Worm (Caenorhabditis elegans) whole organism, L3 larva: ENCODE data around the gene mdt-30.

Source experiments
- aly-2 ChIP-seq: fragments of 150-350 bp; optimal IDR thresholded peaks from 2 replicates; lab custom pipeline; 2014; ENCODE audit warnings: missing biosample characterization, missing genetic modification characterization
- ceh-16 ChIP-seq: sonication (generic microtip); optimal IDR thresholded peaks from 2 replicates; lab custom pipeline; 2017; ENCODE audit warnings: missing biosample characterization, missing genetic modification characterization
- ceh-9 ChIP-seq: sonication (generic microtip); optimal IDR thresholded peaks from 2 replicates; lab custom pipeline; 2018; ENCODE audit warnings: missing biosample characterization, missing genetic modification characterization
- nhr-28 ChIP-seq: fragments of 150-350 bp; optimal IDR thresholded peaks from 2 replicates; lab custom pipeline; 2014; ENCODE audit warnings: missing biosample characterization, missing genetic modification characterization
- nhr-77 ChIP-seq: fragments of 150-350 bp; optimal IDR thresholded peaks from 2 replicates; lab custom pipeline; 2014; ENCODE audit warnings: missing biosample characterization, missing genetic modification characterization
- skn-1 ChIP-seq: fragments of 150-350 bp; optimal IDR thresholded peaks from 2 replicates; lab custom pipeline; 2014; ENCODE audit warnings: missing biosample characterization, missing genetic modification characterization
- tbx-2 ChIP-seq: sonication (generic microtip); optimal IDR thresholded peaks from 2 replicates; lab custom pipeline; 2016; ENCODE audit warnings: mild to moderate bottlenecking, missing genetic modification characterization, missing compliant biosample characterization
- unc-62 ChIP-seq: fragments of 150-350 bp; sonication (generic microtip); optimal IDR thresholded peaks from 4 replicates; lab custom pipeline; 2014; ENCODE audit warnings: missing biosample characterization, missing genetic modification reagents, missing genetic modification characterization
- ztf-11 ChIP-seq: fragments of 150-350 bp; optimal IDR thresholded peaks from 2 replicates; lab custom pipeline; 2014; ENCODE audit warnings: missing biosample characterization, missing genetic modification characterization

ce11 chrIII:8037941-8038340, 10.1 kb upstream of the mdt-30 start, which contains the start of gene dpf-6:
- TF ChIP-seq ceh-9 (tag; lab: Kevin White, UChicago) (no peak), aly-2 (tag; lab: Kevin White, UChicago) (no peak), ztf-11 (no peak), skn-1 (tag; lab: Kevin White, UChicago) (no peak), nhr-77 (tag; lab: Kevin White, UChicago) (no peak), ceh-16 (tag; lab: Kevin White, UChicago) (no peak), nhr-28 (tag; lab: Kevin White, UChicago) (no peak), unc-62 (GFP tag; lab: Kevin White, UChicago) (no peak), tbx-2 (tag; lab: Kevin White, UChicago) (no peak)
